Fruit fly (Drosophila melanogaster) whole organism, embryonic: ENCODE measurements around the gene gpp.

Experiments used
- Antp ChIP-seq: fragments of 200-800 bp; sonication (Bioruptor generic); optimal IDR thresholded peaks from 3 replicates; lab custom pipeline; 2016; ENCODE audit warnings: missing biosample characterization, missing genetic modification characterization
- CG10959 ChIP-seq: fragments of 200-800 bp; sonication (Bioruptor generic); IDR thresholded peaks from 2 replicates; pipeline ENCODE4 v1.3.6; 2022; ENCODE audit warnings: missing biosample characterization, missing genetic modification characterization
- CG10979 ChIP-seq: fragments of 200-800 bp; sonication (Bioruptor generic); optimal IDR thresholded peaks from 2 replicates; lab custom pipeline; 2018; ENCODE audit warnings: missing biosample characterization, mild to moderate bottlenecking, missing genetic modification characterization, moderate library complexity
- CG11504 ChIP-seq: fragments of 200-800 bp; sonication (Bioruptor generic); optimal IDR thresholded peaks from 3 replicates; lab custom pipeline; 2019; ENCODE audit warnings: missing biosample characterization, mild to moderate bottlenecking, missing genetic modification characterization, moderate library complexity
- CG11696 ChIP-seq: fragments of 200-800 bp; sonication (Bioruptor generic); IDR thresholded peaks from 2 replicates; pipeline ENCODE4 v1.3.6; 2022; ENCODE audit warnings: missing biosample characterization, missing genetic modification characterization
- CG12071 ChIP-seq: fragments of 200-800 bp; sonication (Bioruptor generic); optimal IDR thresholded peaks from 3 replicates; lab custom pipeline; 2018; ENCODE audit warnings: missing biosample characterization, mild to moderate bottlenecking, missing genetic modification characterization
- CG12659 ChIP-seq: fragments of 200-800 bp; sonication (Bioruptor generic); optimal IDR thresholded peaks from 3 replicates; lab custom pipeline; 2017; ENCODE audit warnings: mild to moderate bottlenecking, missing biosample characterization, missing genetic modification reagents, missing genetic modification characterization
- CG14860 ChIP-seq: fragments of 200-800 bp; sonication (Bioruptor generic); IDR thresholded peaks from 3 replicates; pipeline ENCODE4 v1.3.6; 2022; ENCODE audit warnings: missing biosample characterization, missing genetic modification characterization; ENCODE audit not compliant: partially characterized antibody
- CG15514 ChIP-seq: fragments of 200-800 bp; sonication (Bioruptor generic); optimal IDR thresholded peaks from 3 replicates; lab custom pipeline; 2017; ENCODE audit warnings: missing biosample characterization, missing genetic modification characterization, mild to moderate bottlenecking, moderate library complexity, missing genetic modification reagents
- CG17912 ChIP-seq: fragments of 200-800 bp; sonication (Bioruptor generic); optimal IDR thresholded peaks from 2 replicates; lab custom pipeline; 2018; ENCODE audit warnings: missing biosample characterization, mild to moderate bottlenecking, missing genetic modification characterization
- CG2875 ChIP-seq: fragments of 200-800 bp; sonication (Bioruptor generic); optimal IDR thresholded peaks from 2 replicates; lab custom pipeline; 2017; ENCODE audit warnings: missing biosample characterization, mild to moderate bottlenecking, missing genetic modification characterization, missing genetic modification reagents
- CG31224 ChIP-seq: fragments of 200-800 bp; sonication (Bioruptor generic); IDR thresholded peaks from 2 replicates; pipeline ENCODE4 v1.3.6; 2022; ENCODE audit warnings: missing biosample characterization, missing genetic modification characterization
- CG31441 ChIP-seq: fragments of 200-800 bp; sonication (Bioruptor generic); IDR thresholded peaks from 2 replicates; pipeline ENCODE4 v1.3.6; 2022; ENCODE audit warnings: missing biosample characterization, missing genetic modification characterization
- CG34376 ChIP-seq: fragments of 200-800 bp; sonication (Bioruptor generic); optimal IDR thresholded peaks from 2 replicates; lab custom pipeline; 2018; ENCODE audit warnings: missing biosample characterization, mild to moderate bottlenecking, missing genetic modification characterization
- CG3847 ChIP-seq: fragments of 200-800 bp; sonication (Bioruptor generic); IDR thresholded peaks from 2 replicates; pipeline ENCODE4 v1.3.6; 2022; ENCODE audit warnings: missing biosample characterization, missing genetic modification characterization
- CG4617 ChIP-seq: fragments of 200-800 bp; sonication (Bioruptor generic); optimal IDR thresholded peaks from 3 replicates; lab custom pipeline; 2016; ENCODE audit warnings: missing biosample characterization, missing genetic modification characterization, borderline replicate concordance
- CG6654 ChIP-seq: fragments of 200-800 bp; sonication (Bioruptor generic); optimal IDR thresholded peaks from 2 replicates; lab custom pipeline; 2017; ENCODE audit warnings: missing biosample characterization, mild to moderate bottlenecking, missing genetic modification characterization
- CG6765 ChIP-seq: fragments of 200-800 bp; sonication (Bioruptor generic); optimal IDR thresholded peaks from 3 replicates; lab custom pipeline; 2017; ENCODE audit warnings: missing biosample characterization, mild to moderate bottlenecking, missing genetic modification characterization
- CG8290 ChIP-seq, 3 experiments: fragments of 200-800 bp; sonication (Bioruptor generic); optimal IDR thresholded peaks; 2 replicates each; lab custom pipeline; 2016 to 2019; ENCODE audit warnings: missing biosample characterization in 3 of 3, missing genetic modification characterization in 3 of 3, mild to moderate bottlenecking in 2 of 3, moderate library complexity in 1 of 3
- Dad ChIP-seq: fragments of 200-800 bp; sonication (Bioruptor generic); optimal IDR thresholded peaks from 3 replicates; lab custom pipeline; 2016; ENCODE audit warnings: missing biosample characterization, missing genetic modification characterization
- Deaf1 ChIP-seq: fragments of 200-800 bp; optimal IDR thresholded peaks from 3 replicates; lab custom pipeline; 2019; ENCODE audit warnings: missing biosample characterization, mild to moderate bottlenecking, missing genetic modification characterization, moderate library complexity
- Dip2 ChIP-seq: fragments of 200-800 bp; sonication (Bioruptor generic); IDR thresholded peaks from 2 replicates; pipeline ENCODE4 v1.3.6; 2022; ENCODE audit warnings: missing biosample characterization, missing genetic modification characterization
- Gug ChIP-seq: fragments of 200-800 bp; sonication (Bioruptor generic); IDR thresholded peaks from 4 replicates; pipeline ENCODE4 v1.3.6; 2022; ENCODE audit warnings: missing biosample characterization, missing genetic modification characterization
- Med ChIP-seq: fragments of 200-800 bp; sonication (Bioruptor generic); peaks from one replicate; lab custom pipeline; 2016; ENCODE audit warnings: missing biosample characterization, missing genetic modification characterization, mild to moderate bottlenecking, inconsistent platforms, moderate library complexity
- Myb ChIP-seq: fragments of 200-800 bp; sonication (Bioruptor generic); optimal IDR thresholded peaks from 2 replicates; lab custom pipeline; 2016; ENCODE audit warnings: missing biosample characterization, missing genetic modification characterization
- NFAT ChIP-seq: fragments of 200-800 bp; sonication (Bioruptor generic); IDR thresholded peaks from 2 replicates; pipeline ENCODE4 v1.3.6; 2022; ENCODE audit warnings: missing biosample characterization, missing genetic modification characterization
- Nf-YB ChIP-seq: fragments of 200-800 bp; sonication (Bioruptor generic); optimal IDR thresholded peaks from 3 replicates; lab custom pipeline; 2019; ENCODE audit warnings: missing biosample characterization, mild to moderate bottlenecking, missing genetic modification characterization, moderate library complexity
- Poxn ChIP-seq: fragments of 200-800 bp; sonication (Bioruptor generic); IDR thresholded peaks from 2 replicates; pipeline ENCODE4 v1.3.6; 2022; ENCODE audit warnings: missing biosample characterization, missing genetic modification characterization
- Side ChIP-seq: fragments of 200-800 bp; sonication (Bioruptor generic); optimal IDR thresholded peaks from 2 replicates; lab custom pipeline; 2016; ENCODE audit warnings: missing biosample characterization, missing genetic modification characterization
- Spps ChIP-seq: fragments of 200-800 bp; sonication (Bioruptor generic); optimal IDR thresholded peaks from 2 replicates; lab custom pipeline; 2018; ENCODE audit warnings: missing biosample characterization, mild to moderate bottlenecking, missing genetic modification characterization
- Vsx1 ChIP-seq: fragments of 200-800 bp; sonication (Bioruptor generic); optimal IDR thresholded peaks from 2 replicates; lab custom pipeline; 2017; ENCODE audit warnings: missing biosample characterization, mild to moderate bottlenecking, missing genetic modification characterization, missing genetic modification reagents
- ac ChIP-seq: fragments of 200-800 bp; sonication (Bioruptor generic); optimal IDR thresholded peaks from 3 replicates; lab custom pipeline; 2017; ENCODE audit warnings: missing biosample characterization, mild to moderate bottlenecking, missing genetic modification characterization
- bsh ChIP-seq, 2 experiments: fragments of 200-800 bp; sonication (Bioruptor generic); optimal IDR thresholded peaks; 2 replicates each; lab custom pipeline; 2017 to 2018; ENCODE audit warnings: mild to moderate bottlenecking in 2 of 2, missing biosample characterization in 2 of 2, missing genetic modification characterization in 2 of 2, moderate library complexity in 1 of 2
- cato ChIP-seq: fragments of 200-800 bp; sonication (Bioruptor generic); optimal IDR thresholded peaks from 2 replicates; lab custom pipeline; 2016; ENCODE audit warnings: missing biosample characterization, missing genetic modification characterization, borderline replicate concordance
- cg ChIP-seq: fragments of 200-800 bp; sonication (Bioruptor generic); optimal IDR thresholded peaks from 3 replicates; lab custom pipeline; 2019; ENCODE audit warnings: missing biosample characterization, mild to moderate bottlenecking, missing genetic modification characterization, moderate library complexity
- crc ChIP-seq: fragments of 200-800 bp; sonication (Bioruptor generic); optimal IDR thresholded peaks from 2 replicates; lab custom pipeline; 2016; ENCODE audit warnings: missing biosample characterization, missing genetic modification characterization
- cwo ChIP-seq: fragments of 200-800 bp; sonication (Bioruptor generic); optimal IDR thresholded peaks from 3 replicates; lab custom pipeline; 2017; ENCODE audit warnings: missing biosample characterization, missing genetic modification characterization, mild to moderate bottlenecking, moderate library complexity, missing genetic modification reagents
- fd96Cb ChIP-seq: fragments of 200-800 bp; sonication (Bioruptor generic); optimal IDR thresholded peaks from 2 replicates; lab custom pipeline; 2018; ENCODE audit warnings: missing biosample characterization, mild to moderate bottlenecking, missing genetic modification characterization, moderate library complexity
- fu2 ChIP-seq: fragments of 200-800 bp; sonication (Bioruptor generic); optimal IDR thresholded peaks from 2 replicates; lab custom pipeline; 2016; ENCODE audit warnings: missing biosample characterization, missing genetic modification characterization
- gcm ChIP-seq: fragments of 200-800 bp; sonication (Bioruptor generic); optimal IDR thresholded peaks from 2 replicates; lab custom pipeline; 2019; ENCODE audit warnings: missing biosample characterization, mild to moderate bottlenecking, missing genetic modification characterization, moderate library complexity
- gro ChIP-seq: fragments of 200-800 bp; sonication (Bioruptor generic); optimal IDR thresholded peaks from 2 replicates; lab custom pipeline; 2016; ENCODE audit warnings: missing biosample characterization, missing genetic modification characterization
- ham ChIP-seq: fragments of 200-800 bp; sonication (Bioruptor generic); IDR thresholded peaks from 2 replicates; pipeline ENCODE4 v1.3.6; 2022; ENCODE audit warnings: missing biosample characterization, missing genetic modification characterization
- maf-S ChIP-seq: fragments of 200-800 bp; sonication (Bioruptor generic); optimal IDR thresholded peaks from 2 replicates; lab custom pipeline; 2016; ENCODE audit warnings: missing biosample characterization, missing genetic modification characterization
- oc ChIP-seq: fragments of 200-800 bp; sonication (Bioruptor generic); optimal IDR thresholded peaks from 2 replicates; lab custom pipeline; 2018; ENCODE audit warnings: missing biosample characterization, mild to moderate bottlenecking, missing genetic modification characterization, moderate library complexity
- pho ChIP-seq: fragments of 200-800 bp; sonication (Bioruptor generic); optimal IDR thresholded peaks from 2 replicates; lab custom pipeline; 2016; ENCODE audit warnings: missing biosample characterization, missing genetic modification characterization
- so ChIP-seq: fragments of 200-800 bp; sonication (Bioruptor generic); IDR thresholded peaks from 3 replicates; pipeline ENCODE4 v1.3.6; 2022; ENCODE audit warnings: missing biosample characterization, missing genetic modification characterization
- ttk ChIP-seq: fragments of 200-800 bp; sonication (Bioruptor generic); IDR thresholded peaks from 2 replicates; pipeline ENCODE4 v2.1.2; 2022; ENCODE audit warnings: missing biosample characterization, missing genetic modification characterization
- unc-4 ChIP-seq: fragments of 200-800 bp; sonication (Bioruptor generic); IDR thresholded peaks from 2 replicates; pipeline ENCODE4 v1.3.6; 2022; ENCODE audit warnings: missing biosample characterization, missing genetic modification characterization; ENCODE audit not compliant: partially characterized antibody

Gene gpp

dm6 chr3R:6406566-6407098 is at the start of gene gpp (continued):
- TF ChIP-seq Side (peak; percentile 26), CG4617 (GFP tag; lab: Kevin White, UChicago) (peak; percentile 22), CG17912 (GFP tag; lab: Kevin White, UChicago) (peak; percentile 32), CG6765 (GFP tag; lab: Kevin White, UChicago) (peak; percentile 4), Nf-YB (GFP tag; lab: Kevin White, UChicago) (peak; percentile 21), maf-S (peak; percentile 7), Antp (GFP tag; lab: Kevin White, UChicago) (no peak), CG12071 (GFP tag; lab: Kevin White, UChicago) (peak; percentile 14), fu2 (no peak), CG10959 (GFP tag; lab: Robert Waterston, UW) (no peak), CG10979 (tag; lab: Kevin White, UChicago) (no peak), cg (GFP tag; lab: Kevin White, UChicago) (peak; percentile 88), CG34376 (GFP tag; lab: Kevin White, UChicago) (peak; percentile 39), Poxn (no peak), oc (tag; lab: Kevin White, UChicago) (no peak), CG11504 (tag; lab: Kevin White, UChicago) (peak; percentile 0), CG3847 (GFP tag; lab: Robert Waterston, UW) (no peak)

dm6 chr3R:6368100-6368499 is 38.6 kb upstream of the gpp start, which contains the start of gene CG42724:
CG42724 (minus strand) TSS chr3R:6368288.
- TF ChIP-seq CG31224 (GFP tag; lab: Robert Waterston, UW) (0 out of 2 replicates have a peak, but pooled peaks have one; percentile 30), so (no peak), CG12659 (GFP tag; lab: Kevin White, UChicago) (peak; percentile 67), CG11696 (no peak), CG14860 (GFP tag; lab: Robert Waterston, UW) (no peak), fu2 (peak; percentile 78), Deaf1 (tag; lab: Kevin White, UChicago) (no peak), cwo (no peak), bsh (GFP tag; optimal IDR thresholded peaks at IDR 0.05; lab: Kevin White, UChicago) (no peak), fd96Cb (no peak), Spps (tag; lab: Kevin White, UChicago) (no peak), Med (GFP tag; lab: Kevin White, UChicago) (peak; percentile 96), ac (no peak), NFAT (peak; percentile 57; the same call in 1 of the 2 replicates), CG15514 (GFP tag; lab: Kevin White, UChicago) (no peak), gcm (GFP tag; lab: Kevin White, UChicago) (no peak), Dip2 (GFP tag; lab: Robert Waterston, UW) (no peak), Dad (peak; percentile 55), pho (GFP tag; lab: Kevin White, UChicago) (peak; percentile 74), ttk (GFP tag; lab: Robert Waterston, UW) (peak; percentile 39; the same call in 1 of the 2 replicates), CG31441 (GFP tag; lab: Robert Waterston, UW) (no peak), ham (no peak), CG6654 (GFP tag; lab: Kevin White, UChicago) (no peak), Gug (GFP tag; lab: Robert Waterston, UW) (peak; percentile 60; the same call in 2 of the 4 replicates), CG4617 (GFP tag; lab: Kevin White, UChicago) (peak; percentile 89), CG8290 (GFP tag; optimal IDR thresholded peaks at IDR 0.05; lab: Kevin White, UChicago) (peak; percentile 97), CG8290 (tag; optimal IDR thresholded peaks at IDR 0.05; lab: Kevin White, UChicago) (peak; percentile 82 to 96), crc (GFP tag; lab: Kevin White, UChicago) (peak; percentile 46), Vsx1 (no peak), cato (GFP tag; lab: Kevin White, UChicago) (no peak), CG2875 (GFP tag; lab: Kevin White, UChicago) (no peak), Myb (peak; percentile 66), unc-4 (GFP tag; lab: Robert Waterston, UW) (peak; percentile 29; the same call in 1 of the 2 replicates), gro (GFP tag; lab: Kevin White, UChicago) (peak; percentile 80)
